Worm (Caenorhabditis elegans) whole organism, midembryonic: ENCODE data around the gene zip-12.

Experiments used
- T22C8.4 ChIP-seq: fragments of 200-800 bp; sonication (Bioruptor generic); IDR thresholded peaks from 2 replicates; pipeline ENCODE4 v1.3.6; 2022; ENCODE audit warnings: missing genetic modification characterization, missing compliant biosample characterization
- cog-1 ChIP-seq: sonication (generic microtip); optimal IDR thresholded peaks from 2 replicates; lab custom pipeline; 2016; ENCODE audit warnings: missing genetic modification characterization, missing compliant biosample characterization
- flt-1 ChIP-seq: fragments of 200-800 bp; sonication (Bioruptor generic); IDR thresholded peaks from 2 replicates; pipeline ENCODE4 v1.3.6; 2022; ENCODE audit warnings: missing genetic modification characterization, missing compliant biosample characterization
- klf-2 ChIP-seq: fragments of 200-800 bp; sonication (Bioruptor generic); conservative IDR thresholded peaks from 2 replicates; pipeline ENCODE4 v1.3.6; 2022; ENCODE audit warnings: missing genetic modification reagents, missing genetic modification characterization, missing compliant biosample characterization
- med-1 ChIP-seq: sonication (generic microtip); optimal IDR thresholded peaks from 2 replicates; lab custom pipeline; 2017; ENCODE audit warnings: missing genetic modification characterization, mild to moderate bottlenecking, missing compliant biosample characterization, antibody characterized with exemption, missing genetic modification reagents; ENCODE audit not compliant: insufficient read depth
- ref-1 ChIP-seq: fragments of 200-800 bp; sonication (Bioruptor generic); conservative IDR thresholded peaks from 2 replicates; pipeline ENCODE4 v1.3.6; 2022; ENCODE audit warnings: missing genetic modification reagents, missing genetic modification characterization, missing compliant biosample characterization
- tab-1 ChIP-seq: fragments of 200-800 bp; sonication (Bioruptor generic); IDR thresholded peaks from 2 replicates; pipeline ENCODE4 v1.3.6; 2022; ENCODE audit warnings: missing genetic modification characterization, missing compliant biosample characterization
- ztf-23 ChIP-seq: fragments of 200-800 bp; sonication (Bioruptor generic); IDR thresholded peaks from 2 replicates; pipeline ENCODE4 v1.3.6; 2022; ENCODE audit warnings: missing genetic modification reagents, missing genetic modification characterization, missing compliant biosample characterization
- ztf-29 ChIP-seq: fragments of 200-800 bp; sonication (Bioruptor generic); IDR thresholded peaks from 2 replicates; pipeline ENCODE4 v1.3.6; 2022; ENCODE audit warnings: missing genetic modification reagents, missing genetic modification characterization, missing compliant biosample characterization

Gene zip-12

DNA sequence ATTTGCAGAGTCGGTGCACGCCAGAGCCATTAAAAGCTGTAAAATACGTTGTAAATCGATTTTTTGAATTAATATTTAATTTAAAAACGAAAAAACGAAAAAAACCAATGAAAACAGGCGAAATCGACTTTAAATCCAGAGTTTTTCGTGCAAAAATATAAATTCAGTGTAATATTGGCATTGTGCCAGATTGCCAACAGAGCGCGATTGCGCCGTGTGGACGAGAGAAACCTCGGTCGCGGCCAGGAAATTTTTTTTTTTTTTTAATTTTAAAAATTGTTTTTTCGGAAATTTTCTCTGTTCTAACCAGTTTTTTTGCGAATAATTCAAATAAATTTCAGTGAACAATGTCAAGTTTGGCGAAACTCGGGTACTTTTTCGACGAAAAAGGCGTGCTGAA is 23.6 kb downstream of the zip-12 start, which contains the start of the genes pph-4.1 and Y75B8A.31:
Gene pph-4.1 (minus strand): TSS at position 36 of the 400 bp plus-strand sequence.
Gene Y75B8A.31 (plus strand): TSS at position 342 of the 400 bp plus-strand sequence.
- TF ChIP-seq klf-2 (GFP tag; lab: Robert Waterston, UW) = 0 out of 2 replicates have a peak, but pooled peaks have one; percentile 55
- TF ChIP-seq med-1 (GFP tag; lab: Kevin White, UChicago) = no peak
- no peak for TF ChIP-seq ref-1 (GFP tag; lab: Robert Waterston, UW)
- no peak for TF ChIP-seq ztf-29 (GFP tag; lab: Robert Waterston, UW)
- TF ChIP-seq T22C8.4 (GFP tag; lab: Robert Waterston, UW) = no peak
- no peak for TF ChIP-seq tab-1 (GFP tag; lab: Robert Waterston, UW)
- TF ChIP-seq flt-1 (GFP tag; lab: Robert Waterston, UW) = peak; percentile 76; the same call in 1 of the 2 replicates
- TF ChIP-seq cog-1 (tag; lab: Kevin White, UChicago) = peak; percentile 54
- peak; percentile 69; the same call in 1 of the 2 replicates for TF ChIP-seq ztf-23 (GFP tag; lab: Robert Waterston, UW)

DNA sequence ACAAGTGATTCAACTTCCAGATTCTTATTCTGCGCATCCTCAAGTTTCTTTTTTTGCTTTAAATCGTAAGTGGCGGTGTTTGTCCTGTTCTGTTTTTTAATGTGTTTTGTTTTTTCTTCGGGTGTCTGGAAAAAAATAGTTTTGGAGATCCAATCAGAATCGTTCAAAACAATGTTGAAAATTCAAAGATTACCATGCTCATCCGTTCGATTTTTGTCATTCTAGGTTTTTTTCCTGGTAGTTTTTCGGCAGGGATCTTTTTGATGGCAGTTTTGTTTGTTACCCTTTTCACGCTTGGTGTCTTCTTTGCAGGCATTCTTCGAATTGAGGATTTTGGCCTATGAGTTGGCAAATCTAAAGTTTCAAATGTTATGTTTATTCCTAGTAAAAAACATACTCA is 28.9 kb downstream of the zip-12 start:
- TF ChIP-seq ref-1 (GFP tag; lab: Robert Waterston, UW) = no peak
- no peak for TF ChIP-seq klf-2 (GFP tag; lab: Robert Waterston, UW)
- TF ChIP-seq flt-1 (GFP tag; lab: Robert Waterston, UW) = no peak
- TF ChIP-seq med-1 (GFP tag; lab: Kevin White, UChicago) = no peak
- TF ChIP-seq tab-1 (GFP tag; lab: Robert Waterston, UW) = no peak
- TF ChIP-seq ztf-29 (GFP tag; lab: Robert Waterston, UW) = no peak
- no peak for TF ChIP-seq ztf-23 (GFP tag; lab: Robert Waterston, UW)
- no peak for TF ChIP-seq T22C8.4 (GFP tag; lab: Robert Waterston, UW)
- no peak for TF ChIP-seq cog-1 (tag; lab: Kevin White, UChicago)

DNA sequence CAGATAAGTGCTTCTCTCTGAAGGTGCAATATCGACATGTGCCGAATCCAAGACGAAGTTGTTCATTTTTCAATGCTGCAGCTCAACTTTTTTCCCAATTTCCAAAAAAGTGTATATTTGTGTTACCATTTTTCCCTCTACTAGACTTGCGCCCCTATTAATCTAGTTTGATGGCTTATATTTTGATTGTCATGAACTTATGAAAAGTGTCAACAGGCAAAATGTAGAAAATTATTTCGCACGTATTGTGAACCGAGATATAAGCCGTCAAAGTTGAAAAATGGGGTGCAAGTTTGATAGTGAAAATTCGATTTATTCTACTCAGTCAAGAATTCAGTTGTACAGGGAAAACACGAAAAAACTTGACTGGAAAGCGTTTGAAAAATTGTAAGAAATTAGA is 30.7 kb downstream of the zip-12 start, which contains the start of gene Y75B8A.32:
Gene Y75B8A.32 (minus strand): TSS at position 101 of the 400 bp plus-strand sequence.
- TF ChIP-seq cog-1 (tag; lab: Kevin White, UChicago) (no peak), ztf-29 (GFP tag; lab: Robert Waterston, UW) (no peak), med-1 (GFP tag; lab: Kevin White, UChicago) (no peak), ref-1 (GFP tag; lab: Robert Waterston, UW) (no peak), flt-1 (GFP tag; lab: Robert Waterston, UW) (no peak), tab-1 (GFP tag; lab: Robert Waterston, UW) (no peak), ztf-23 (GFP tag; lab: Robert Waterston, UW) (no peak), T22C8.4 (GFP tag; lab: Robert Waterston, UW) (no peak), klf-2 (GFP tag; lab: Robert Waterston, UW) (no peak)

DNA sequence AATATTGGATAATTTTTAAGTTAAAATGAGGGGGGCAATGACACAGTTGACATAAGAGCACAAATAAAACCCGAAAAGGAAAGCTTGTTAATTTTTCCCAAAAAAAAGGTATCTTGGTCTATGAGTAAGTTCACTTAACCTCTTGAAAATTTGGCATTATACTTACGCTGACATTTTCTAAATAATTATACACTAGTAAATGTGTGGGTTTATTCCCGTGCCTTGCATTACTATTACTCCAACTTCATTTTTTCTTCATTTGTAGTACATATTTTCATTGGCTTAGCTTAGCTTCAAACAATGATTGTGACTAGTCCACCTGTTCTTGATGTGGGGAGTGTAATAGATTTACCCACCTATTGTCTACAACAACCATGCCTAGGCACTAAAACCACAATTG is 31.6 kb downstream of the zip-12 start, which contains the start of gene Y75B8A.34:
Gene Y75B8A.34 (plus strand): TSS at position 301 of the 400 bp plus-strand sequence.
- TF ChIP-seq ztf-23 (GFP tag; lab: Robert Waterston, UW) = no peak
- no peak for TF ChIP-seq ref-1 (GFP tag; lab: Robert Waterston, UW)
- TF ChIP-seq klf-2 (GFP tag; lab: Robert Waterston, UW) = no peak
- TF ChIP-seq cog-1 (tag; lab: Kevin White, UChicago) = no peak
- no peak for TF ChIP-seq flt-1 (GFP tag; lab: Robert Waterston, UW)

DNA sequence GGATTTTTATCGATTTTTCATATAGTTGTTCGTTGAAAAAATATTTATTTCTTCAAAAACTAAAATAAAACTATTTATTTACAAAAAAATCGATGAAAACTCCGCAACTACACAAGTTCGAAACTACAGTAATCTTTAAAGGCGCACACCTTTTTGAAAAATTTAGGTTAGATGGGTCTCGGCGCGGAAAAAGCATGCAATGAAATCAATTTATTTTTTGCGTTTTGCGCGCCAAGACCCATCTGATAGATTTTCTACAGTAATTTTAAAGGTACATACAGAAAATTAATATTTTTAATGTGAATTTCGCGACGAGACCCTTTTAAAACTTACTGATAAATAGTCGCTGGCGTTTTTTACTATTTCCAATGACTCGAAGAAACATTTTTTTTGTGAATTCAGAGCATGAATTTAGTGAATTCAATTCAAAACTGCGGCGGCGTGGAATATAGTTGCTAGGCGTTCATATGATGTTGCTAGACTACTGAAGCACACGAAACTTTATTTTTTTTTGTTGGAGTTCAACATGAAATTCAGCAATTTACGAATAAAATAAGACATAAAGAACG is 39.4 kb downstream of the zip-12 start, which contains the start of gene Y75B8A.33:
Gene Y75B8A.33 (minus strand): TSS at position 385 of the 569 bp plus-strand sequence.
- TF ChIP-seq flt-1 (GFP tag; lab: Robert Waterston, UW) (peak; percentile 66; the same call in 1 of the 2 replicates), ztf-29 (GFP tag; lab: Robert Waterston, UW) (no peak), ref-1 (GFP tag; lab: Robert Waterston, UW) (no peak)

DNA sequence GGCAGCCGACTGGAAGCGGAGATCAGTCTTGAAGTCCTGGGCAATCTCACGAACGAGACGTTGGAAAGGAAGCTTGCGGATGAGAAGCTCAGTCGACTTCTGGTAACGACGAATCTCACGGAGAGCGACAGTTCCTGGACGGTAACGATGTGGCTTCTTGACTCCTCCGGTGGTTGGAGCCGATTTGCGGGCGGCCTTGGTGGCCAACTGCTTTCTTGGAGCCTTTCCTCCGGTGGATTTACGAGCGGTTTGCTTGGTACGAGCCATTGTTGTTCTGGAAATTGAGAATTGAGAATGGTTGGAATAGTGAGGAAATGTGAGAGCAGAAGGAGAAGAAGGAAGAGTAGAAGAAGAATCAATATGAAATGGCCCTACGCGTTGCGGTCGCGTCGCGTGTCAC is 40.2 kb downstream of the zip-12 start:
- no peak for TF ChIP-seq ztf-29 (GFP tag; lab: Robert Waterston, UW)
- TF ChIP-seq T22C8.4 (GFP tag; lab: Robert Waterston, UW) = peak; percentile 6; the same call in 1 of the 2 replicates
- no peak for TF ChIP-seq ref-1 (GFP tag; lab: Robert Waterston, UW)
- TF ChIP-seq cog-1 (tag; lab: Kevin White, UChicago) = no peak
- 0 out of 2 replicates have a peak, but pooled peaks have one; percentile 15 for TF ChIP-seq klf-2 (GFP tag; lab: Robert Waterston, UW)
- TF ChIP-seq ztf-23 (GFP tag; lab: Robert Waterston, UW) = no peak
- TF ChIP-seq med-1 (GFP tag; lab: Kevin White, UChicago) = no peak
- TF ChIP-seq flt-1 (GFP tag; lab: Robert Waterston, UW) = no peak
- TF ChIP-seq tab-1 (GFP tag; lab: Robert Waterston, UW) = no peak

DNA sequence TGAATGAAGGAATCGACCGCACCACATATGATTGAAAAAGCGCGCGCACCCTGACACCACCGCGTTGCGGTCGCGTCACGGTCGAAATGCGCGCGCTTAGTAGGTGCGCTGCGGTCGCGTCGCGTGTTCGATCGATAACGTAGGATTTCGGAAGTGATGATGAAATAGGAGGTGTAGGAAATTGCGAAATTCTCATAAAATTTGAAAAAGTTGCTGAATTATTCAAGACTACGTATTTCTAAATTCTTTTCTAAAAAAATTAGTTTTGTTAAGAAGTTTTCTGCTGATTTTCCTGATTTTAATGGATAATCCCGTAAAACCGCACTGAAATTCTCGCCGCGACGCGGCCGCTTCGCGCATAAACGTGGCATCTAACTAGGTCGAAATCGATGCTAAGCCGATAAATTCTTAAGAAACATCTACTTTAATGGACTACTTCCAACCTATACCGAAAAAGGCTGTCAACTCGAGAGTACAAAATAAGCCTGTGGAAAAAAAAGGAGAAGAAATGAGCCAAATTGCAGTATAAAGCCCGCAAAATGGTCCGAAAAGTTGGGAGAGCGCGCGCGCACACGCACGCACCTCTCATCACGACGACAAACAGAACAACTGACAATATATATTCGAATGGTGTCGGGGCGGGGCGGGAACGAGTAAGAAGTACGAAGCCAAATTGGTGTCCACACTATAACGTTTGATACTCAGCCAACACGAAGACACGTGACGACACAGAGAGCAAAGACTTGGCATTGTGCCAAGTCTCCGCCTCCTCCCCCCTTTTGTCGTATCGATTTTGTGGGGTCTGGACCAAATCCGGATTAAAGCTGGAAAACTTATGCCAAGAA is 41.0 kb downstream of the zip-12 start, which contains the start of gene his-72:
Gene his-72 (minus strand): TSS at position 589 of the 845 bp plus-strand sequence.
- TF ChIP-seq ref-1 (GFP tag; lab: Robert Waterston, UW) (no peak), cog-1 (tag; lab: Kevin White, UChicago) (no peak), klf-2 (GFP tag; lab: Robert Waterston, UW) (no peak), ztf-29 (GFP tag; lab: Robert Waterston, UW) (peak; percentile 17; the same call in 1 of the 2 replicates), med-1 (GFP tag; lab: Kevin White, UChicago) (no peak), tab-1 (GFP tag; lab: Robert Waterston, UW) (peak; percentile 37; the same call in 1 of the 2 replicates), T22C8.4 (GFP tag; lab: Robert Waterston, UW) (0 out of 2 replicates have a peak, but pooled peaks have one; percentile 37), flt-1 (GFP tag; lab: Robert Waterston, UW) (peak; percentile 34; the same call in 1 of the 2 replicates), ztf-23 (GFP tag; lab: Robert Waterston, UW) (no peak; the same call in 1 of the 2 replicates)

DNA sequence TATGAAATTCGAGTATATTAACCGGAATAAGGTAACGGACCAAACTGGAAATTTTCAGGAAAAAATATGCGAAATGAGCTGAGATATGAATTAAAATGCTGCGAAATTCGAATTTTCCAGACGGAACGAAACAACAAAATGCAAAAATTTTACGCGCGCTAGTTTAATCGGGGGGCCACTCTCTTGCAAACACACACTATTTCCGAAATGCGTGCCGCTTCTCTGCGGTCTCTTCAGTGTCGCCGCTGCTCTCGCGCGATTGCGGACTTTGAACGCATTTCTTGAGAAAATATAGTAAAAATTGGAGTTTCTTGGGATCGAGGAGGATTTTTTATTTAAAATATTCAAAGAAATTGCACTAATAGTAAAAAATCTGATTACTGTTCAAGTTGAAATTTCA is 41.8 kb downstream of the zip-12 start:
- TF ChIP-seq klf-2 (GFP tag; lab: Robert Waterston, UW) (no peak), flt-1 (GFP tag; lab: Robert Waterston, UW) (no peak), ztf-23 (GFP tag; lab: Robert Waterston, UW) (peak; percentile 50; the same call in 1 of the 2 replicates)
